Worm (Caenorhabditis elegans) whole organism, L4 larva: ENCODE results near the gene asp-3.

Experiments
- F44E2.7 ChIP-seq: fragments of 200-800 bp; sonication (Bioruptor generic); IDR thresholded peaks from 2 replicates; pipeline ENCODE4 v2.1.2; 2022; ENCODE audit warnings: missing genetic modification characterization, missing compliant biosample characterization
- nhr-42 ChIP-seq: fragments of 200-800 bp; sonication (Bioruptor generic); IDR thresholded peaks from 2 replicates; pipeline ENCODE4 v1.3.6; 2022; ENCODE audit warnings: missing genetic modification characterization, missing compliant biosample characterization

DNA sequence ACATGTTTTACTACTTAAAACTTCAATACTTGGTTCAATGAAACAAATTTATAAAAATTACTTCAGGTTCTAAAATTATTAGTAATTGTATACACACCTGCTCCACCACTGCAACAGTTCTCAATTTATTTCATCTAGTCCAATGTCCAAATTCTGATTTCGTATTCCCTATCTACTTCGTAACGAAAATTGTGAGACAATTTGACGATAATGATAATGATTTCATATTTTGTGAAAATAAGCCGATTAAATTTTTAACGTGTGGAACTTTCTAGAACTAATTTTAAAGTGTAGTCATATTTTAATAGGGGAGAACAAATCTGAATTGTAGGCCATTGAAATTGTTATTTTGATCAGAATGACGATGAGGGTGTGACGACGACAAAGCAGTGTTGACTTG, 407 bp upstream of the asp-3 start:
- TF ChIP-seq F44E2.7 (GFP tag; lab: Robert Waterston, UW) (no peak), nhr-42 (GFP tag; lab: Robert Waterston, UW) (no peak)
